Worm (Caenorhabditis elegans): ENCODE data around the gene E02A10.4.
A peak's percentile ranks its signal among the peaks of the same experiment; 100 is the strongest.

The E02A10.4 gene

ce11 chrV:12518770-12519169 is 49.0 kb downstream of the E02A10.4 start:
- TF ChIP-seq nhr-12 (tag; optimal IDR thresholded peaks at IDR 0.05) (no peak), ceh-8 (GFP tag; optimal IDR thresholded peaks at IDR 0.05) (no peak), nhr-19 (GFP tag; conservative IDR thresholded peaks at IDR 0.05) (peak; percentile 62), lin-14 (GFP tag; optimal IDR thresholded peaks at IDR 0.05) (peak; percentile 95), pax-3 (tag; optimal IDR thresholded peaks at IDR 0.05) (peak; percentile 21), rnt-1 (tag; optimal IDR thresholded peaks at IDR 0.05) (peak; percentile 86), tbx-2 (tag; optimal IDR thresholded peaks at IDR 0.05) (peak; percentile 5), vab-15 (tag; optimal IDR thresholded peaks at IDR 0.05) (peak; percentile 50), unc-130 (tag; optimal IDR thresholded peaks at IDR 0.05) (peak; percentile 82), nhr-11 (tag; optimal IDR thresholded peaks at IDR 0.05) (no peak), ces-1 (GFP tag; optimal IDR thresholded peaks at IDR 0.05) (no peak), nhr-71 (tag; optimal IDR thresholded peaks at IDR 0.05) (peak; percentile 91), pag-3 (tag; optimal IDR thresholded peaks at IDR 0.05; ENCODE audit: borderline replicate concordance, insufficient read depth) (peak; percentile 3), aly-2 (tag; optimal IDR thresholded peaks at IDR 0.05) (no peak), mep-1 (tag; optimal IDR thresholded peaks at IDR 0.05) (peak; percentile 30), ztf-11 (tag; optimal IDR thresholded peaks at IDR 0.05) (no peak), snu-23 (GFP tag; optimal IDR thresholded peaks at IDR 0.05) (peak; percentile 65), lsy-2 (tag; optimal IDR thresholded peaks at IDR 0.05) (peak; percentile 45 to 53), egl-13 (tag; optimal IDR thresholded peaks at IDR 0.05) (no peak), ets-5 (GFP tag; IDR thresholded peaks at IDR 0.05) (no peak), nhr-47 (tag; optimal IDR thresholded peaks at IDR 0.05) (peak; percentile 28), unc-30 (tag; optimal IDR thresholded peaks at IDR 0.05) (no peak), hlh-17 (GFP tag; optimal IDR thresholded peaks at IDR 0.05; ENCODE audit: borderline replicate concordance) (no peak), ztf-4 (tag; optimal IDR thresholded peaks at IDR 0.05) (peak; percentile 37), swsn-7 (tag; optimal IDR thresholded peaks at IDR 0.05) (peak; percentile 45), blmp-1 (tag; optimal IDR thresholded peaks at IDR 0.05) (no peak), lin-39 (tag; optimal IDR thresholded peaks at IDR 0.05) (peak; percentile 36), ceh-90 (tag; optimal IDR thresholded peaks at IDR 0.05) (no peak), fkh-10 (GFP tag; optimal IDR thresholded peaks at IDR 0.05) (no peak), nhr-20 (tag; optimal IDR thresholded peaks at IDR 0.05) (peak; percentile 71), lir-3 (tag; optimal IDR thresholded peaks at IDR 0.05; ENCODE audit: poor library complexity) (peak; percentile 3)

DNA sequence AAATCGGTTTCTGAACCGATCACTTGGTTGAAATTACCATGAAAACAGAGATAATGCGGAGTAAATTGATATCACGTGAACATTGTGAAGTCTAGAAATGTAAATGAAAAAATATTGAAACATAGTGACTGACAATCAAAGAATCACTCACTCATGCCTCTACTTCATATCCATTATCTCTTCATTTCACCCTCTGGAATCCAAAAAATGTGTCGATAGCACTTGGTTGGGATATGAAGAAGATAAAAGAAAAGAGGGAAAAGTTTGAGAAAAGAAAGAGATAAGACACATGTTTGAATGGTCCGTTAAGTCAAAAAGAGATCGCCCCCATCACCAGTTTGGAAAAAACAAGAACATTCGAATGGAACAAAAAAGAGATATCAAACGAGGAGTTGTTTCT is 50.0 kb downstream of the E02A10.4 start:
- TF ChIP-seq fkh-10 (GFP tag; optimal IDR thresholded peaks at IDR 0.05) (no peak), snu-23 (GFP tag; optimal IDR thresholded peaks at IDR 0.05) (peak; percentile 38), rnt-1 (tag; optimal IDR thresholded peaks at IDR 0.05) (peak; percentile 31), lsy-2 (tag; optimal IDR thresholded peaks at IDR 0.05) (peak; percentile 25 to 39), C34B4.2 (tag; optimal IDR thresholded peaks at IDR 0.05) (no peak), lin-39 (tag; optimal IDR thresholded peaks at IDR 0.05) (peak; percentile 42), nhr-71 (tag; optimal IDR thresholded peaks at IDR 0.05) (peak; percentile 69), tbx-2 (tag; optimal IDR thresholded peaks at IDR 0.05) (no peak), nhr-19 (GFP tag; conservative IDR thresholded peaks at IDR 0.05) (peak; percentile 43), lin-14 (GFP tag; optimal IDR thresholded peaks at IDR 0.05) (peak; percentile 82), efl-1 (optimal IDR thresholded peaks at IDR 0.05) (peak in 1 of 2 experiments; percentile 1), efl-1 (GFP tag; optimal IDR thresholded peaks at IDR 0.05 in 1 of 2) (no peak), nhr-20 (tag; optimal IDR thresholded peaks at IDR 0.05) (peak; percentile 19), nhr-11 (tag; optimal IDR thresholded peaks at IDR 0.05) (peak; percentile 8)

ce11 chrV:12517148-12517547 is 50.6 kb downstream of the E02A10.4 start, which contains the start of gene cal-1:
Gene cal-1, minus strand, starts transcription at chrV:12517248.
- TF ChIP-seq lin-14 (GFP tag; optimal IDR thresholded peaks at IDR 0.05) (no peak), skn-1 (tag; optimal IDR thresholded peaks at IDR 0.05) (no peak), unc-86 (tag; optimal IDR thresholded peaks at IDR 0.05) (no peak), tbx-2 (tag; optimal IDR thresholded peaks at IDR 0.05) (no peak), xbp-1 (tag; optimal IDR thresholded peaks at IDR 0.05) (no peak), lin-13 (GFP tag; optimal IDR thresholded peaks at IDR 0.05) (no peak), lir-3 (tag; optimal IDR thresholded peaks at IDR 0.05; ENCODE audit: poor library complexity) (no peak), elt-2 (tag; optimal IDR thresholded peaks at IDR 0.05) (no peak), egl-13 (tag; optimal IDR thresholded peaks at IDR 0.05) (no peak), lin-15B (tag; optimal IDR thresholded peaks at IDR 0.05) (no peak), rnt-1 (tag; optimal IDR thresholded peaks at IDR 0.05) (no peak), swsn-7 (tag; optimal IDR thresholded peaks at IDR 0.05) (no peak)

All from whole organism, L1 larva.